Fruit fly (Drosophila melanogaster) whole organism, prepupa: Measurements from ENCODE around the gene CG9168.
"Not testable (repeated sequence)": the region's sequence is repeated elsewhere in the genome, so short reads cannot be mapped to it uniquely, and the experiment has no call there.

Experiments used
- Blimp-1 ChIP-seq: fragments of 200-800 bp; sonication (Bioruptor generic); optimal IDR thresholded peaks from 3 replicates; lab custom pipeline; 2017; ENCODE audit warnings: missing biosample characterization, missing genetic modification characterization, mild to moderate bottlenecking, moderate library complexity, missing genetic modification reagents
- CG10631 ChIP-seq: fragments of 200-800 bp; sonication (Bioruptor generic); optimal IDR thresholded peaks from 2 replicates; lab custom pipeline; 2016; ENCODE audit warnings: missing biosample characterization, missing genetic modification characterization
- CG10669 ChIP-seq: fragments of 200-800 bp; sonication (Bioruptor generic); optimal IDR thresholded peaks from 3 replicates; lab custom pipeline; 2018; ENCODE audit warnings: missing biosample characterization, mild to moderate bottlenecking, missing genetic modification characterization, moderate library complexity
- CG11294 ChIP-seq: fragments of 200-800 bp; sonication (Bioruptor generic); IDR thresholded peaks from 2 replicates; pipeline ENCODE4 v1.3.6; 2022; ENCODE audit warnings: missing biosample characterization, missing genetic modification characterization
- CG11762 ChIP-seq: fragments of 200-800 bp; sonication (Bioruptor generic); optimal IDR thresholded peaks from 3 replicates; lab custom pipeline; 2016; ENCODE audit warnings: missing biosample characterization, missing genetic modification characterization; ENCODE audit not compliant: insufficient read depth
- CG1621 ChIP-seq: fragments of 200-800 bp; sonication (Bioruptor generic); optimal IDR thresholded peaks from 3 replicates; lab custom pipeline; 2018; ENCODE audit warnings: missing biosample characterization, mild to moderate bottlenecking, missing genetic modification characterization
- CG34406 ChIP-seq: fragments of 200-800 bp; sonication (Bioruptor generic); optimal IDR thresholded peaks from 3 replicates; lab custom pipeline; 2016; ENCODE audit warnings: missing biosample characterization, missing genetic modification characterization
- CG3919 ChIP-seq: fragments of 200-800 bp; sonication (Bioruptor generic); optimal IDR thresholded peaks from 3 replicates; lab custom pipeline; 2016; ENCODE audit warnings: missing biosample characterization, missing genetic modification characterization
- CG6163 ChIP-seq: fragments of 200-800 bp; sonication (Bioruptor generic); IDR thresholded peaks from 3 replicates; pipeline ENCODE4 v1.3.6; 2022; ENCODE audit warnings: missing biosample characterization, missing genetic modification characterization
- CG6276 ChIP-seq: fragments of 200-800 bp; sonication (Bioruptor generic); optimal IDR thresholded peaks from 2 replicates; lab custom pipeline; 2017; ENCODE audit warnings: missing biosample characterization, mild to moderate bottlenecking, missing genetic modification characterization
- CG6792 ChIP-seq: fragments of 200-800 bp; sonication (Bioruptor generic); optimal IDR thresholded peaks from 3 replicates; lab custom pipeline; 2016; ENCODE audit warnings: missing biosample characterization, missing genetic modification characterization
- CG6808 ChIP-seq: fragments of 200-800 bp; sonication (Bioruptor generic); optimal IDR thresholded peaks from 3 replicates; lab custom pipeline; 2017; ENCODE audit warnings: missing biosample characterization, missing genetic modification characterization, mild to moderate bottlenecking, moderate library complexity, missing genetic modification reagents
- CG7368 ChIP-seq: fragments of 200-800 bp; sonication (Bioruptor generic); optimal IDR thresholded peaks from 3 replicates; lab custom pipeline; 2016; ENCODE audit warnings: missing biosample characterization, missing genetic modification characterization
- CG8319 ChIP-seq: fragments of 200-800 bp; sonication (Bioruptor generic); optimal IDR thresholded peaks from 3 replicates; lab custom pipeline; 2016; ENCODE audit warnings: missing biosample characterization, missing genetic modification characterization
- CG9139 ChIP-seq: fragments of 200-800 bp; sonication (Bioruptor generic); optimal IDR thresholded peaks from 3 replicates; lab custom pipeline; 2017; ENCODE audit warnings: missing biosample characterization, mild to moderate bottlenecking, missing genetic modification characterization
- Eip93F ChIP-seq: fragments of 200-800 bp; sonication (Bioruptor generic); optimal IDR thresholded peaks from 2 replicates; lab custom pipeline; 2016; ENCODE audit warnings: missing biosample characterization, mild to moderate bottlenecking, missing genetic modification characterization
- Ets21C ChIP-seq: fragments of 200-800 bp; sonication (Bioruptor generic); optimal IDR thresholded peaks from 3 replicates; lab custom pipeline; 2016; ENCODE audit warnings: missing biosample characterization, missing genetic modification characterization
- Ets96B ChIP-seq: fragments of 200-800 bp; optimal IDR thresholded peaks from 2 replicates; lab custom pipeline; 2019; ENCODE audit warnings: missing biosample characterization, mild to moderate bottlenecking, missing genetic modification characterization, moderate library complexity
- Hr38 ChIP-seq: sonication (Bioruptor generic); optimal IDR thresholded peaks from 2 replicates; lab custom pipeline; 2016; ENCODE audit warnings: missing biosample characterization, missing genetic modification characterization
- Hr39 ChIP-seq: fragments of 200-800 bp; sonication (Bioruptor generic); optimal IDR thresholded peaks from 2 replicates; lab custom pipeline; 2016; ENCODE audit warnings: missing biosample characterization, missing genetic modification characterization
- OdsH ChIP-seq: fragments of 200-800 bp; sonication (Bioruptor generic); optimal IDR thresholded peaks from 3 replicates; lab custom pipeline; 2016; ENCODE audit warnings: missing biosample characterization, missing genetic modification characterization
- Smox ChIP-seq: fragments of 200-800 bp; sonication (Bioruptor generic); optimal IDR thresholded peaks from 3 replicates; lab custom pipeline; 2016; ENCODE audit warnings: missing biosample characterization, missing genetic modification characterization
- Sox14 ChIP-seq: fragments of 200-800 bp; sonication (Bioruptor generic); optimal IDR thresholded peaks from 3 replicates; lab custom pipeline; 2016; ENCODE audit warnings: missing biosample characterization, missing genetic modification characterization
- Sox15 ChIP-seq: fragments of 200-800 bp; sonication (Bioruptor generic); optimal IDR thresholded peaks from 3 replicates; lab custom pipeline; 2016; ENCODE audit warnings: missing biosample characterization, missing genetic modification characterization
- acj6 ChIP-seq: fragments of 200-800 bp; sonication (Bioruptor generic); optimal IDR thresholded peaks from 3 replicates; lab custom pipeline; 2016; ENCODE audit warnings: missing biosample characterization, missing genetic modification characterization
- cyc ChIP-seq: fragments of 200-800 bp; sonication (Bioruptor generic); optimal IDR thresholded peaks from 3 replicates; lab custom pipeline; 2016; ENCODE audit warnings: missing biosample characterization, missing genetic modification characterization
- dsx ChIP-seq: fragments of 200-800 bp; optimal IDR thresholded peaks from 3 replicates; lab custom pipeline; 2019; ENCODE audit warnings: missing biosample characterization, mild to moderate bottlenecking, missing genetic modification characterization, moderate library complexity; ENCODE audit not compliant: poor library complexity, severe bottlenecking
- eg ChIP-seq: fragments of 200-800 bp; sonication (Bioruptor generic); IDR thresholded peaks from 3 replicates; pipeline ENCODE4 v1.3.6; 2022; ENCODE audit warnings: missing biosample characterization, missing genetic modification characterization
- fd59A ChIP-seq: fragments of 200-800 bp; sonication (Bioruptor generic); optimal IDR thresholded peaks from 2 replicates; lab custom pipeline; 2017; ENCODE audit warnings: missing biosample characterization, mild to moderate bottlenecking, missing genetic modification characterization, missing genetic modification reagents
- fd85E ChIP-seq: fragments of 200-800 bp; sonication (Bioruptor generic); optimal IDR thresholded peaks from 3 replicates; lab custom pipeline; 2016; ENCODE audit warnings: missing biosample characterization, missing genetic modification characterization
- fkh ChIP-seq: fragments of 200-800 bp; sonication (Bioruptor generic); optimal IDR thresholded peaks from 3 replicates; lab custom pipeline; 2017; ENCODE audit warnings: missing biosample characterization, mild to moderate bottlenecking, missing genetic modification characterization, moderate library complexity
- net ChIP-seq: fragments of 200-800 bp; sonication (Bioruptor generic); optimal IDR thresholded peaks from 3 replicates; lab custom pipeline; 2016; ENCODE audit warnings: missing biosample characterization, missing genetic modification characterization
- pdm3 ChIP-seq: fragments of 200-800 bp; sonication (Bioruptor generic); optimal IDR thresholded peaks from 3 replicates; lab custom pipeline; 2016; ENCODE audit warnings: missing biosample characterization, missing genetic modification characterization
- salr ChIP-seq, 2 experiments: fragments of 200-800 bp; sonication (Bioruptor generic); optimal IDR thresholded peaks; 3 replicates each; lab custom pipeline; 2016 to 2018; ENCODE audit warnings: missing biosample characterization in 2 of 2, missing genetic modification characterization in 2 of 2, mild to moderate bottlenecking in 1 of 2
- spab ChIP-seq: fragments of 200-800 bp; sonication (Bioruptor generic); optimal IDR thresholded peaks from 2 replicates; lab custom pipeline; 2017; ENCODE audit warnings: missing biosample characterization, mild to moderate bottlenecking, missing genetic modification characterization, missing genetic modification reagents
- ss ChIP-seq, 2 experiments: fragments of 200-800 bp; sonication (Bioruptor generic); optimal IDR thresholded peaks; 2 replicates in 1 of 2; 3 replicates in 1 of 2; lab custom pipeline; 2017 to 2018; ENCODE audit warnings: mild to moderate bottlenecking in 2 of 2, missing biosample characterization in 2 of 2, missing genetic modification characterization in 2 of 2, moderate library complexity in 1 of 2
- svp ChIP-seq: fragments of 200-800 bp; sonication (Bioruptor generic); peaks from one replicate; lab custom pipeline; 2016; ENCODE audit warnings: missing biosample characterization, missing genetic modification characterization

CG9168 gene

DNA sequence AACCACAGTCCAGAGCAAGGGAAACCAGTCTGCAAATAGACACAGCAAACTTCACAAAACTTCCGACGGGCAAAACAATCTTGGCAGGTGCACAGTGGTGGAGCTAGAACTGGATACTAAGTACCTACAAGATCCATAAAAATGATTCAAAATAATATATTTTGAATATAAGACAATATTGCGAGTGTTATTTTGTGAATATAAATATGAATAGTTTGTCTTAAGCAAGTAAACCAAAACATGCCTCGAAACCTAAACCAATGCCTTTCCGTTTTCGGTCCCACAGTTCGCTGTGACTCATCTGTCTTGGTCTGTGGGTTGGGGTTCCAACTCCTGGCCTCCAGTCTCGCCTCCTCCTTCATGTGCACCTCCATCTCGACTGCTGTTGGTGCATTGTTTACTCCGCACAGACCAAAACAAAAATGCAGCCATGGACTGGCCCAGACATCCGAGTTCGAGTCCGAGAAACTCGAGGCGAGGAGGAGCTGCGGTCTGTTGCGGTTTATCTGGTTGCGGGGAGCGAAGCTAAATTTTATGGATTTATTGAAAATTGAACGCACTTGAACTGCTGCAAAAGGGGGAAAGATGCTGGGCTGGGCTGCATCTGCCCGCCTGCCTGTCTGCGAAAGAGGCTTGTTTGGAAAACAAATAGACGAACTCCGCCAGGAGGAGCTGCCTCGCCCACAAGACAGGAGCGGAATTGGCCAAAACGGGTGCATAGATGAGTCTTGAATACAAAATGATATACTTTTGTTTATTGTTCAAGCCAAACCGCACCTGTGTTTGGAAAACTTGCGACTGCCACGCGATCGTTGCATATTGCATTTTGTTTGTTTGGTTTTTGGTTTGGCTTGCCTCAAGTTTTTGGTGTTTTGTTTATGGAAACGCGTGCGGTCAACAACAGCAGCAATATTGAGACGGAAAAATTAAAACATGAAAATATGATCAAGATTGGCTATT, 18.6 kb upstream of the CG9168 start (continued):
- TF ChIP-seq CG10631 (GFP tag; lab: Kevin White, UChicago) (peak; percentile 84), Sox15 (peak; percentile 33), CG6163 (GFP tag; lab: Robert Waterston, UW) (peak; percentile 94), Smox (GFP tag; lab: Kevin White, UChicago) (no peak), CG6808 (GFP tag; lab: Kevin White, UChicago) (peak; percentile 88), Hr39 (GFP tag; lab: Kevin White, UChicago) (no peak), spab (GFP tag; lab: Kevin White, UChicago) (peak; percentile 89), pdm3 (peak; percentile 75), CG7368 (GFP tag; lab: Kevin White, UChicago) (peak; percentile 55), svp (GFP tag; lab: Kevin White, UChicago) (peak; percentile 50), OdsH (peak; percentile 78), salr (GFP tag; optimal IDR thresholded peaks at IDR 0.05; lab: Kevin White, UChicago) (peak; percentile 67 to 74), net (peak; percentile 72), dsx (GFP tag; lab: Kevin White, UChicago) (peak; percentile 85), CG1621 (peak; percentile 81), Sox14 (GFP tag; lab: Kevin White, UChicago) (peak; percentile 84), eg (GFP tag; lab: Robert Waterston, UW) (peak; percentile 60), CG9139 (GFP tag; lab: Kevin White, UChicago) (peak; percentile 72), Blimp-1 (GFP tag; lab: Kevin White, UChicago) (no peak), cyc (GFP tag; lab: Kevin White, UChicago) (no peak), CG8319 (peak; percentile 28), CG34406 (GFP tag; lab: Kevin White, UChicago) (peak; percentile 67), fd85E (peak; percentile 28), CG11294 (GFP tag; lab: Robert Waterston, UW) (0 out of 2 replicates have a peak, but pooled peaks have one; percentile 25), CG6276 (GFP tag; lab: Kevin White, UChicago) (peak; percentile 66), ss (GFP tag; optimal IDR thresholded peaks at IDR 0.05; lab: Kevin White, UChicago) (peak; percentile 73 to 74)

DNA sequence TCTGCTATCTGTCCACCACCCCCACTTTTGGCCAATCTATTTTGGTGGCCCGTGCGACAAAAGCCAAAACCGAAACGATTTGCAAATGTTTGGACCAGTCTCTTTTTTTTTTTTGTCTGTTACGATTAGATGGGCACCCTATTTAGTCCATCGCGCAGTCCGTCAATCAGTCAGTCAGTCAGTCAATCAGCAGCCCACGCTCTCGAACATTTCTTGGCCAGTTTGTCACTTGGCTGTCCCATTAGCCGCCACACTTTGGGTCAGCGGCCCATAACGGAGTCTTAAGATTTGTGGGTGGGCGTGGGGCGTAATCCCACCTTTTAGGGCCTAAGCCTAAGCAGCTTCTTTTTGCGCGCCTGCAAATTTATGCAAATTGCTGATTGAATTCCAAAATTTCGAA, 16.4 kb upstream of the CG9168 start:
- no peak for TF ChIP-seq Ets21C (GFP tag; lab: Kevin White, UChicago)
- no peak for TF ChIP-seq OdsH
- no peak for TF ChIP-seq CG10631 (GFP tag; lab: Kevin White, UChicago)
- no peak for TF ChIP-seq Hr38 (GFP tag; lab: Kevin White, UChicago)
- TF ChIP-seq acj6 (GFP tag; lab: Kevin White, UChicago) = no peak
- TF ChIP-seq CG11294 (GFP tag; lab: Robert Waterston, UW) = no peak
- no peak for TF ChIP-seq CG6792 (GFP tag; lab: Kevin White, UChicago)
- TF ChIP-seq fd85E = no peak
- no peak for TF ChIP-seq fkh (GFP tag; lab: Kevin White, UChicago)
- TF ChIP-seq CG6808 (GFP tag; lab: Kevin White, UChicago) = no peak
- no peak for TF ChIP-seq CG11762 (GFP tag; lab: Kevin White, UChicago)
- no peak for TF ChIP-seq Eip93F
- no peak for TF ChIP-seq eg (GFP tag; lab: Robert Waterston, UW)
- TF ChIP-seq Ets96B = no peak

DNA sequence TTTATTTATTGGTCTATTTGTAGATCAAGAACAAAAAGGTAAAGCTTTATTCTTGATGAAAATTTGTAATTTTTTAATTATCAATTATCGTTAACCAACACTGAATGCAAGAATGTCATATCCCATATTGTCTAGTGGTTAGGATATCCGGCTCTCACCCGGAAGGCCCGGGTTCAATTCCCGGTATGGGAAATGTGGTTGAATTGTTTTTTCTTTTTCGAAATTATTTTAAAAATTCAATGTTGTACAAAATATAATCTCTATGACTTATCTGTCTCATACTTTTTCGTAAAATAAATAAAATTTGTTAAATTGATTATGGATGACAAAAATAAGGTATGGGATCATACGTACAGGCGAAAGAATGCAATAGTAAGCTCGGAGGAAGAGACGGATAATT, 12.6 kb upstream of the CG9168 start, which contains the start of gene CG32320:
CG32320 (plus strand) TSS at position 301 of the 400 bp plus-strand sequence.
- TF ChIP-seq fd59A, CG10669, CG3919 (GFP tag; lab: Kevin White, UChicago): not testable (repeated sequence)
